Fruit fly (Drosophila melanogaster) whole organism, prepupa: Measurements from ENCODE around the gene CG31288.
A peak's percentile ranks its signal among the peaks of the same experiment; 100 is the strongest.

Experiments used
- Blimp-1 ChIP-seq: fragments of 200-800 bp; sonication (Bioruptor generic); optimal IDR thresholded peaks from 3 replicates; lab custom pipeline; 2017; ENCODE audit warnings: missing biosample characterization, missing genetic modification characterization, mild to moderate bottlenecking, moderate library complexity, missing genetic modification reagents
- CG11294 ChIP-seq: fragments of 200-800 bp; sonication (Bioruptor generic); IDR thresholded peaks from 2 replicates; pipeline ENCODE4 v1.3.6; 2022; ENCODE audit warnings: missing biosample characterization, missing genetic modification characterization
- CG3032 ChIP-seq: fragments of 200-800 bp; optimal IDR thresholded peaks from 2 replicates; lab custom pipeline; 2019; ENCODE audit warnings: missing biosample characterization, mild to moderate bottlenecking, missing genetic modification characterization, moderate library complexity
- CG32006 ChIP-seq: fragments of 200-800 bp; sonication (Bioruptor generic); optimal IDR thresholded peaks from 3 replicates; lab custom pipeline; 2017; ENCODE audit warnings: missing biosample characterization, mild to moderate bottlenecking, missing genetic modification characterization
- Eip93F ChIP-seq: fragments of 200-800 bp; sonication (Bioruptor generic); optimal IDR thresholded peaks from 2 replicates; lab custom pipeline; 2016; ENCODE audit warnings: missing biosample characterization, mild to moderate bottlenecking, missing genetic modification characterization
- OdsH ChIP-seq: fragments of 200-800 bp; sonication (Bioruptor generic); optimal IDR thresholded peaks from 3 replicates; lab custom pipeline; 2016; ENCODE audit warnings: missing biosample characterization, missing genetic modification characterization
- Sox14 ChIP-seq: fragments of 200-800 bp; sonication (Bioruptor generic); optimal IDR thresholded peaks from 3 replicates; lab custom pipeline; 2016; ENCODE audit warnings: missing biosample characterization, missing genetic modification characterization
- eg ChIP-seq: fragments of 200-800 bp; sonication (Bioruptor generic); IDR thresholded peaks from 3 replicates; pipeline ENCODE4 v1.3.6; 2022; ENCODE audit warnings: missing biosample characterization, missing genetic modification characterization
- svp ChIP-seq: fragments of 200-800 bp; sonication (Bioruptor generic); peaks from one replicate; lab custom pipeline; 2016; ENCODE audit warnings: missing biosample characterization, missing genetic modification characterization
- vri ChIP-seq: fragments of 200-800 bp; sonication (Bioruptor generic); optimal IDR thresholded peaks from 3 replicates; lab custom pipeline; 2016; ENCODE audit warnings: missing biosample characterization, mild to moderate bottlenecking, missing genetic modification characterization

DNA sequence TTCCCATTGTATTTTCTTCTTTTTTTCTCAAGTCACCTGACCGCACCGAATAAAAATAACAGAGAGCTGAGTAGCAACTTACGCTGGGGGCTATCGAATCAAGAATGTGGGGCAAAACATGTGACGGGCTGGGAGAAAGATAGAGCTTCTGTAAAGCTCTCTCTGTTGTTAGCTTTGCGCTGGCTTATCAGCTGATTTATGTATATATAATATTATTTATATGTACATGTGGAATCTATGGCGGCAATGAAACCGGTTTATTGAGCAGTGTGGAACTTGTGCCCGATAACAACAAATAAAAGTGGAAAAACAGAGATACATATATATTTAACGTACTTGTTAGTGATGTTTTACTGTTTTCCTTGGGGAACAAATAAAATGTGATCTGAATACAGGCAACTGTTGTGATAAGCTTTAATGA lies 6.5 kb downstream of the CG31288 start, which contains the start of gene CG31098:
- TF ChIP-seq Sox14 (GFP tag; lab: Kevin White, UChicago) (no peak), OdsH (no peak), CG11294 (GFP tag; lab: Robert Waterston, UW) (no peak), svp (GFP tag; lab: Kevin White, UChicago) (no peak), eg (GFP tag; lab: Robert Waterston, UW) (no peak), CG32006 (GFP tag; lab: Kevin White, UChicago) (no peak), Eip93F (GFP tag; lab: Kevin White, UChicago) (peak; percentile 25), Blimp-1 (GFP tag; lab: Kevin White, UChicago) (no peak), vri (GFP tag; lab: Kevin White, UChicago) (peak; percentile 33), CG3032 (tag; lab: Kevin White, UChicago) (no peak)
